Worm (Caenorhabditis elegans): ENCODE results near the gene klp-20.

DNA sequence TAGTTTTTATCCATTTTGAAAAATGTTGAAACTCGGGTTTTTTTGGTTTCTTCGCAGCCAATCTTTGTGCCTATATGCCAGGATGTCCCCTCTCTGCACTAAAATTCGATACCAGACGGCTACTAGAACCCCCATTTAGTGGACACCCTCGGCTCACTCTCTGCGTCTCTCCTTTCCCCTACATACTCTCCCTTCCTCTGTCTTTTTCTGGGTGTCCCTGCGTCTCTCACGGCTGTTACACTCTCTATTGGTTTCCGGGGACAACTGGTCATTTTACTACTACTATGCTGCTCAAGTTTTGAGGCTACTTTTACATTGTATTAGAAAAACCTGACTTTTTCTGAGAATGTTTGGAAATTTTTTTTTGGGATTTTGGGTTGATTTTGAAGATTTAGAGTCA, 10.6 kb downstream of the klp-20 start:
- TF ChIP-seq skn-1 (tag; optimal IDR thresholded peaks at IDR 0.05) (no peak), egl-27 (tag; optimal IDR thresholded peaks at IDR 0.05) (no peak), nhr-237 (tag; optimal IDR thresholded peaks at IDR 0.05) (no peak), elt-3 (tag; optimal IDR thresholded peaks at IDR 0.05) (no peak)
